Worm (Caenorhabditis elegans) whole organism, midembryonic: ENCODE measurements around the gene K09F6.11.
"Not testable (repeated sequence)": the region's sequence is repeated elsewhere in the genome, so short reads cannot be mapped to it uniquely, and the experiment has no call there.

Experiments used
- cog-1 ChIP-seq: sonication (generic microtip); optimal IDR thresholded peaks from 2 replicates; lab custom pipeline; 2016; ENCODE audit warnings: missing genetic modification characterization, missing compliant biosample characterization
- flt-1 ChIP-seq: fragments of 200-800 bp; sonication (Bioruptor generic); IDR thresholded peaks from 2 replicates; pipeline ENCODE4 v1.3.6; 2022; ENCODE audit warnings: missing genetic modification characterization, missing compliant biosample characterization
- tab-1 ChIP-seq: fragments of 200-800 bp; sonication (Bioruptor generic); IDR thresholded peaks from 2 replicates; pipeline ENCODE4 v1.3.6; 2022; ENCODE audit warnings: missing genetic modification characterization, missing compliant biosample characterization
- ztf-23 ChIP-seq: fragments of 200-800 bp; sonication (Bioruptor generic); IDR thresholded peaks from 2 replicates; pipeline ENCODE4 v1.3.6; 2022; ENCODE audit warnings: missing genetic modification reagents, missing genetic modification characterization, missing compliant biosample characterization
- ztf-29 ChIP-seq: fragments of 200-800 bp; sonication (Bioruptor generic); IDR thresholded peaks from 2 replicates; pipeline ENCODE4 v1.3.6; 2022; ENCODE audit warnings: missing genetic modification reagents, missing genetic modification characterization, missing compliant biosample characterization

- not testable (repeated sequence) for TF ChIP-seq flt-1 (GFP tag; lab: Robert Waterston, UW); tab-1 (GFP tag; lab: Robert Waterston, UW); cog-1 (tag; lab: Kevin White, UChicago); ztf-23 (GFP tag; lab: Robert Waterston, UW); ztf-29 (GFP tag; lab: Robert Waterston, UW)
Observed at ce11 chrII:2282599-2282998, 2.7 kb downstream of the K09F6.11 start, which contains the start of gene K09F6.9.
